Worm (Caenorhabditis elegans) whole organism, L4/young adult: ENCODE measurements around the gene srw-66.

Source experiments
- W03F9.2 ChIP-seq: fragments of 150-350 bp; optimal IDR thresholded peaks from 2 replicates; lab custom pipeline; 2014; ENCODE audit warnings: missing biosample characterization, missing genetic modification characterization
- dao-5 ChIP-seq: sonication (generic microtip); optimal IDR thresholded peaks from 2 replicates; lab custom pipeline; 2016; ENCODE audit warnings: missing genotype, missing genetic modification characterization, moderate library complexity, missing compliant biosample characterization

ce11 chrII:1245783-1246182 is 25.9 kb downstream of the srw-66 start:
- TF ChIP-seq W03F9.2 (tag; lab: Kevin White, UChicago): no peak
- no peak for TF ChIP-seq dao-5
